Worm (Caenorhabditis elegans) whole organism, L3 larva: ENCODE data around the gene F21C10.18.

Experiments used
- aly-2 ChIP-seq: fragments of 150-350 bp; optimal IDR thresholded peaks from 2 replicates; lab custom pipeline; 2014; ENCODE audit warnings: missing biosample characterization, missing genetic modification characterization
- ceh-16 ChIP-seq: sonication (generic microtip); optimal IDR thresholded peaks from 2 replicates; lab custom pipeline; 2017; ENCODE audit warnings: missing biosample characterization, missing genetic modification characterization
- ceh-28 ChIP-seq: fragments of 150-350 bp; optimal IDR thresholded peaks from 2 replicates; lab custom pipeline; 2014; ENCODE audit warnings: missing biosample characterization, missing genetic modification reagents, missing genetic modification characterization
- daf-12 ChIP-seq: fragments of 150-350 bp; optimal IDR thresholded peaks from 2 replicates; lab custom pipeline; 2014; ENCODE audit warnings: missing biosample characterization, missing genetic modification reagents, missing genetic modification characterization
- egl-5 ChIP-seq: fragments of 150-350 bp; optimal IDR thresholded peaks from 2 replicates; lab custom pipeline; 2017; ENCODE audit warnings: missing biosample characterization, missing genetic modification reagents, missing genetic modification characterization, inconsistent platforms
- elt-2 ChIP-seq: sonication (generic microtip); optimal IDR thresholded peaks from 2 replicates; lab custom pipeline; 2016; ENCODE audit warnings: missing genetic modification reagents, mild to moderate bottlenecking, missing genetic modification characterization, missing compliant biosample characterization
- fkh-10 ChIP-seq: sonication (generic microtip); optimal IDR thresholded peaks from 2 replicates; lab custom pipeline; 2017; ENCODE audit warnings: missing biosample characterization, missing genetic modification reagents, missing genetic modification characterization
- fkh-2 ChIP-seq: fragments of 150-350 bp; optimal IDR thresholded peaks from 2 replicates; lab custom pipeline; 2014; ENCODE audit warnings: missing biosample characterization, missing genetic modification reagents, missing genetic modification characterization
- fos-1 ChIP-seq: fragments of 150-350 bp; optimal IDR thresholded peaks from 2 replicates; lab custom pipeline; 2014; ENCODE audit warnings: missing biosample characterization, missing genetic modification characterization
- lin-15B ChIP-seq: fragments of 150-350 bp; optimal IDR thresholded peaks from 2 replicates; lab custom pipeline; 2014; ENCODE audit warnings: missing biosample characterization, missing genetic modification characterization
- mdl-1 ChIP-seq: fragments of 150-350 bp; optimal IDR thresholded peaks from 2 replicates; lab custom pipeline; 2014; ENCODE audit warnings: missing biosample characterization, missing genetic modification characterization
- nhr-11 ChIP-seq: fragments of 150-350 bp; optimal IDR thresholded peaks from 2 replicates; lab custom pipeline; 2014; ENCODE audit warnings: missing biosample characterization, missing genetic modification characterization
- nhr-12 ChIP-seq: fragments of 150-350 bp; optimal IDR thresholded peaks from 2 replicates; lab custom pipeline; 2014; ENCODE audit warnings: missing biosample characterization, missing genetic modification characterization
- nhr-23 ChIP-seq: fragments of 150-350 bp; optimal IDR thresholded peaks from 2 replicates; lab custom pipeline; 2014; ENCODE audit warnings: missing biosample characterization, missing genetic modification reagents, missing genetic modification characterization
- nhr-237 ChIP-seq: fragments of 150-350 bp; optimal IDR thresholded peaks from 2 replicates; lab custom pipeline; 2014; ENCODE audit warnings: missing biosample characterization, missing genetic modification characterization
- nhr-25 ChIP-seq: sonication (generic microtip); optimal IDR thresholded peaks from 2 replicates; lab custom pipeline; 2017; ENCODE audit warnings: missing biosample characterization, missing genetic modification characterization
- nhr-28 ChIP-seq: fragments of 150-350 bp; optimal IDR thresholded peaks from 2 replicates; lab custom pipeline; 2014; ENCODE audit warnings: missing biosample characterization, missing genetic modification characterization
- nhr-43 ChIP-seq: sonication (generic microtip); optimal IDR thresholded peaks from 2 replicates; lab custom pipeline; 2016; ENCODE audit warnings: mild to moderate bottlenecking, missing genetic modification characterization, missing compliant biosample characterization; ENCODE audit not compliant: poor library complexity, severe bottlenecking
- nhr-76 ChIP-seq: fragments of 150-350 bp; sonication (generic microtip); optimal IDR thresholded peaks from 5 replicates; lab custom pipeline; 2014; ENCODE audit warnings: missing biosample characterization, missing genetic modification characterization
- nhr-77 ChIP-seq: fragments of 150-350 bp; optimal IDR thresholded peaks from 2 replicates; lab custom pipeline; 2014; ENCODE audit warnings: missing biosample characterization, missing genetic modification characterization
- pha-4 ChIP-seq: fragments of 150-350 bp; optimal IDR thresholded peaks from 2 replicates; lab custom pipeline; 2014; ENCODE audit warnings: missing biosample characterization, missing genetic modification reagents, missing genetic modification characterization
- pqm-1 ChIP-seq: fragments of 150-350 bp; optimal IDR thresholded peaks from 2 replicates; lab custom pipeline; 2017; ENCODE audit warnings: missing biosample characterization, missing genetic modification characterization, inconsistent platforms
- sea-2 ChIP-seq: fragments of 150-350 bp; sonication (generic microtip); optimal IDR thresholded peaks from 4 replicates; lab custom pipeline; 2014; ENCODE audit warnings: missing biosample characterization, missing genetic modification reagents, missing genetic modification characterization
- snpc-4 ChIP-seq: fragments of 150-350 bp; optimal IDR thresholded peaks from 2 replicates; lab custom pipeline; 2014; ENCODE audit warnings: missing biosample characterization, missing genetic modification characterization
- tbx-2 ChIP-seq: sonication (generic microtip); optimal IDR thresholded peaks from 2 replicates; lab custom pipeline; 2016; ENCODE audit warnings: mild to moderate bottlenecking, missing genetic modification characterization, missing compliant biosample characterization
- unc-39 ChIP-seq: sonication (generic microtip); optimal IDR thresholded peaks from 4 replicates; lab custom pipeline; 2017; ENCODE audit warnings: missing biosample characterization, missing genetic modification characterization
- ztf-11 ChIP-seq: fragments of 150-350 bp; optimal IDR thresholded peaks from 2 replicates; lab custom pipeline; 2014; ENCODE audit warnings: missing biosample characterization, missing genetic modification characterization
- ztf-4 ChIP-seq: fragments of 150-350 bp; optimal IDR thresholded peaks from 2 replicates; lab custom pipeline; 2014; ENCODE audit warnings: missing biosample characterization, missing genetic modification characterization

F21C10.18 gene

ce11 chrV:9152339-9152738 lies 44.0 kb downstream of the F21C10.18 start:
- peak; percentile 16 for TF ChIP-seq nhr-25
- no peak for TF ChIP-seq nhr-12 (tag; lab: Kevin White, UChicago)

ce11 chrV:9154772-9155171 lies 46.5 kb downstream of the F21C10.18 start, which contains the start of gene B0222.5:
Gene B0222.5, minus strand, starts transcription at chrV:9154872.
- TF ChIP-seq ztf-11 (tag; lab: Kevin White, UChicago) (no peak), pha-4 (tag; lab: Kevin White, UChicago) (no peak), tbx-2 (tag; lab: Kevin White, UChicago) (no peak), unc-39 (no peak)
- TF ChIP-seq, all 47 proteins: peak for 0

- TF ChIP-seq sea-2 (GFP tag; lab: Kevin White, UChicago) (no peak), mdl-1 (tag; lab: Kevin White, UChicago) (no peak), tbx-2 (tag; lab: Kevin White, UChicago) (no peak), nhr-23 (no peak), nhr-11 (tag; lab: Kevin White, UChicago) (no peak), elt-2 (tag; lab: Kevin White, UChicago) (no peak), daf-12 (no peak), pqm-1 (no peak), fos-1 (tag; lab: Kevin White, UChicago) (no peak), unc-39 (no peak), lin-15B (tag; lab: Kevin White, UChicago) (no peak), snpc-4 (tag; lab: Kevin White, UChicago) (no peak), nhr-237 (tag; lab: Kevin White, UChicago) (no peak), ceh-28 (tag; lab: Kevin White, UChicago) (no peak), aly-2 (no peak), fkh-10 (GFP tag; lab: Kevin White, UChicago) (no peak), ceh-16 (no peak), nhr-28 (tag; lab: Kevin White, UChicago) (no peak)
- TF ChIP-seq, all 47 proteins: peak for 0
These were observed 47.3 kb downstream of the F21C10.18 start for ce11 chrV:9155616-9156015.

- TF ChIP-seq nhr-76 (tag; lab: Kevin White, UChicago) (no peak), nhr-43 (tag; lab: Kevin White, UChicago) (no peak), ztf-4 (tag; lab: Kevin White, UChicago) (no peak), daf-12 (no peak), fkh-2 (tag; lab: Kevin White, UChicago) (no peak), unc-39 (no peak), egl-5 (tag; lab: Kevin White, UChicago) (no peak), pha-4 (tag; lab: Kevin White, UChicago) (no peak)
These were observed 48.4 kb downstream of the F21C10.18 start, which contains the start of gene B0222.15 for ce11 chrV:9156679-9157078. Gene B0222.15, minus strand, starts transcription at chrV:9156779.

- no peak for TF ChIP-seq nhr-77 (tag; lab: Kevin White, UChicago)
- peak; percentile 96 for TF ChIP-seq fkh-10 (GFP tag; lab: Kevin White, UChicago)
- TF ChIP-seq ztf-11 (tag; lab: Kevin White, UChicago): no peak
These were observed 49.3 kb downstream of the F21C10.18 start for ce11 chrV:9157597-9157996.
